Fruit fly (Drosophila melanogaster) whole organism, wandering third instar larva: ENCODE data around the gene CG42571.

ENCODE experiments used
- Abd-B ChIP-seq: fragments of >200 bp; optimal IDR thresholded peaks from 2 replicates; lab custom pipeline; 2017; ENCODE audit warnings: missing biosample characterization, missing genetic modification characterization
- CG32264 ChIP-seq: fragments of 200-800 bp; sonication (Bioruptor generic); optimal IDR thresholded peaks from 2 replicates; lab custom pipeline; 2016; ENCODE audit warnings: missing biosample characterization, missing genetic modification characterization
- CG9705 ChIP-seq: fragments of 200-800 bp; sonication (Bioruptor generic); optimal IDR thresholded peaks from 2 replicates; lab custom pipeline; 2018; ENCODE audit warnings: missing biosample characterization, mild to moderate bottlenecking, missing genetic modification characterization
- CrebA ChIP-seq: fragments of 200-800 bp; sonication (Bioruptor generic); optimal IDR thresholded peaks from 2 replicates; lab custom pipeline; 2016; ENCODE audit warnings: missing biosample characterization, mild to moderate bottlenecking, missing genetic modification characterization, borderline replicate concordance
- Dfd ChIP-seq: fragments of >200 bp; optimal IDR thresholded peaks from 2 replicates; lab custom pipeline; 2017; ENCODE audit warnings: missing biosample characterization, missing genetic modification characterization
- Dif ChIP-seq: fragments of 200-275, 200-300 bp; sonication (Bioruptor generic); optimal IDR thresholded peaks from 2 replicates; lab custom pipeline; 2018; ENCODE audit warnings: missing biosample characterization, missing genetic modification characterization; ENCODE audit not compliant: partially characterized antibody
- GATAd ChIP-seq: sonication (Bioruptor generic); optimal IDR thresholded peaks from 2 replicates; lab custom pipeline; 2016; ENCODE audit warnings: missing biosample characterization, missing genetic modification characterization
- HLH106 ChIP-seq: fragments of 200-800 bp; optimal IDR thresholded peaks from 3 replicates; lab custom pipeline; 2019; ENCODE audit warnings: missing biosample characterization, mild to moderate bottlenecking, missing genetic modification characterization, moderate library complexity
- Hnf4 ChIP-seq: fragments of 200-800 bp; sonication (Bioruptor generic); optimal IDR thresholded peaks from 2 replicates; lab custom pipeline; 2016; ENCODE audit warnings: missing biosample characterization, mild to moderate bottlenecking, missing genetic modification characterization
- Hr78 ChIP-seq: fragments of >200 bp; optimal IDR thresholded peaks from 2 replicates; lab custom pipeline; 2017; ENCODE audit warnings: missing biosample characterization, missing genetic modification characterization
- Hr83 ChIP-seq: fragments of 200-300 bp; sonication (Bioruptor generic); optimal IDR thresholded peaks from 2 replicates; lab custom pipeline; 2016; ENCODE audit warnings: missing biosample characterization, mild to moderate bottlenecking, missing genetic modification characterization, moderate library complexity; ENCODE audit not compliant: poor library complexity, severe bottlenecking
- Jra ChIP-seq: sonication (Bioruptor generic); optimal IDR thresholded peaks from 2 replicates; lab custom pipeline; 2016; ENCODE audit warnings: missing biosample characterization, missing genetic modification characterization
- Mio ChIP-seq: sonication (Bioruptor generic); optimal IDR thresholded peaks from 2 replicates; lab custom pipeline; 2016; ENCODE audit warnings: missing biosample characterization, missing genetic modification characterization
- Myc ChIP-seq: fragments of >200 bp; optimal IDR thresholded peaks from 2 replicates; lab custom pipeline; 2017
- N ChIP-seq: fragments of >200 bp; optimal IDR thresholded peaks from 2 replicates; lab custom pipeline; 2018; ENCODE audit warnings: missing biosample characterization, missing external identifiers, missing genetic modification characterization
- OdsH ChIP-seq: fragments of 200-800 bp; sonication (Bioruptor generic); optimal IDR thresholded peaks from 2 replicates; lab custom pipeline; 2016; ENCODE audit warnings: missing biosample characterization, mild to moderate bottlenecking, missing genetic modification characterization
- Rel ChIP-seq, 2 experiments: fragments of 200-800 bp; sonication (Bioruptor generic) in 1 of 2; optimal IDR thresholded peaks; 2 replicates in 1 of 2; 3 replicates in 1 of 2; lab custom pipeline; 2016 to 2019; ENCODE audit warnings: mild to moderate bottlenecking in 2 of 2, missing biosample characterization in 2 of 2, missing genetic modification characterization in 2 of 2, moderate library complexity in 1 of 2
- Sp1 ChIP-seq: fragments of 200-800 bp; sonication (Bioruptor generic); optimal IDR thresholded peaks from 3 replicates; lab custom pipeline; 2019; ENCODE audit warnings: missing biosample characterization, mild to moderate bottlenecking, missing genetic modification characterization, moderate library complexity
- Vsx2 ChIP-seq: fragments of 200-300, 225-300 bp; sonication (Bioruptor generic); optimal IDR thresholded peaks from 2 replicates; lab custom pipeline; 2018; ENCODE audit warnings: missing biosample characterization, missing genetic modification characterization; ENCODE audit not compliant: partially characterized antibody
- br ChIP-seq: fragments of 200-800 bp; sonication (Bioruptor generic); optimal IDR thresholded peaks from 2 replicates; lab custom pipeline; 2016; ENCODE audit warnings: missing biosample characterization, missing genetic modification characterization
- brk ChIP-seq: fragments of 200-800 bp; sonication (Bioruptor generic); optimal IDR thresholded peaks from 2 replicates; lab custom pipeline; 2016; ENCODE audit warnings: missing biosample characterization, mild to moderate bottlenecking, missing genetic modification characterization
- dl ChIP-seq, 2 experiments: fragments of 175-275, 200-275 bp in 1 of 2; fragments of 200-275 bp in 1 of 2; sonication (Bioruptor generic); optimal IDR thresholded peaks; lab custom pipeline; 2018; ENCODE audit warnings: mild to moderate bottlenecking in 2 of 2, missing biosample characterization in 2 of 2, missing genetic modification characterization in 2 of 2, moderate library complexity in 2 of 2; ENCODE audit not compliant: partially characterized antibody in 2 of 2, insufficient read depth in 1 of 2
- dmrt93B ChIP-seq: fragments of 200-800 bp; sonication (Bioruptor generic); optimal IDR thresholded peaks from 2 replicates; lab custom pipeline; 2018; ENCODE audit warnings: missing biosample characterization, mild to moderate bottlenecking, missing genetic modification characterization
- dsf ChIP-seq: sonication (Bioruptor generic); optimal IDR thresholded peaks from 2 replicates; lab custom pipeline; 2016; ENCODE audit warnings: missing biosample characterization, missing genetic modification characterization, borderline replicate concordance
- ey ChIP-seq: fragments of 200-800 bp; sonication (Bioruptor generic); optimal IDR thresholded peaks from 2 replicates; lab custom pipeline; 2016; ENCODE audit warnings: missing biosample characterization, missing genetic modification characterization
- foxo ChIP-seq, 2 experiments: fragments of 200-800 bp; sonication (Bioruptor generic); optimal IDR thresholded peaks; 2 replicates in 1 of 2; 3 replicates in 1 of 2; lab custom pipeline; 2016 to 2017; ENCODE audit warnings: missing biosample characterization in 2 of 2, missing genetic modification characterization in 2 of 2
- fru ChIP-seq: fragments of 200-800 bp; sonication (Bioruptor generic); optimal IDR thresholded peaks from 3 replicates; lab custom pipeline; 2016; ENCODE audit warnings: missing biosample characterization, mild to moderate bottlenecking, missing genetic modification characterization
- h ChIP-seq: fragments of 200-800 bp; sonication (Bioruptor generic); optimal IDR thresholded peaks from 3 replicates; lab custom pipeline; 2016; ENCODE audit warnings: missing biosample characterization, mild to moderate bottlenecking, missing genetic modification characterization
- jim ChIP-seq: fragments of 175-275, 200-325 bp; sonication (Bioruptor generic); optimal IDR thresholded peaks from 2 replicates; lab custom pipeline; 2016; ENCODE audit warnings: missing biosample characterization, mild to moderate bottlenecking, missing genetic modification characterization
- lola ChIP-seq: fragments of >200 bp; optimal IDR thresholded peaks from 2 replicates; lab custom pipeline; 2017; ENCODE audit warnings: missing biosample characterization, missing genetic modification characterization
- pan ChIP-seq: fragments of >200 bp; optimal IDR thresholded peaks from 2 replicates; lab custom pipeline; 2017
- psq ChIP-seq: fragments of 200-800 bp; sonication (Bioruptor generic); optimal IDR thresholded peaks from 3 replicates; lab custom pipeline; 2017; ENCODE audit warnings: missing biosample characterization, mild to moderate bottlenecking, missing genetic modification characterization, moderate library complexity
- rgr ChIP-seq: fragments of 200-800 bp; sonication (Bioruptor generic); optimal IDR thresholded peaks from 3 replicates; lab custom pipeline; 2016; ENCODE audit warnings: missing biosample characterization, mild to moderate bottlenecking, missing genetic modification characterization
- sage ChIP-seq: fragments of 200-800 bp; sonication (Bioruptor generic); optimal IDR thresholded peaks from 2 replicates; lab custom pipeline; 2016; ENCODE audit warnings: missing biosample characterization, mild to moderate bottlenecking, missing genetic modification characterization
- sv ChIP-seq: fragments of 200-800 bp; sonication (Bioruptor generic); optimal IDR thresholded peaks from 3 replicates; lab custom pipeline; 2016; ENCODE audit warnings: missing biosample characterization, missing genetic modification characterization
- tai ChIP-seq: sonication (Bioruptor generic); optimal IDR thresholded peaks from 2 replicates; lab custom pipeline; 2016; ENCODE audit warnings: missing biosample characterization, missing genetic modification characterization
- usp ChIP-seq: fragments of >200 bp; optimal IDR thresholded peaks from 2 replicates; lab custom pipeline; 2017; ENCODE audit warnings: missing biosample characterization, missing genetic modification characterization
- woc ChIP-seq: sonication (Bioruptor generic); optimal IDR thresholded peaks from 2 replicates; lab custom pipeline; 2016; ENCODE audit warnings: missing biosample characterization, mild to moderate bottlenecking, missing genetic modification characterization

The CG42571 gene

dm6 chr3L:15697916-15698315 lies 18.3 kb upstream of the CG42571 start:
- TF ChIP-seq dmrt93B (no peak), usp (no peak), Jra (no peak), Dfd (peak; percentile 94)
- TF ChIP-seq, all 38 proteins: peak for 1

- no peak for TF ChIP-seq CrebA (GFP tag; lab: Kevin White, UChicago)
- TF ChIP-seq dl (GFP tag; optimal IDR thresholded peaks at IDR 0.05; lab: Kevin White, UChicago; ENCODE audit: insufficient read depth in 1 of 2, partially characterized antibody in 2 of 2), result peak; percentile 68 to 69
- TF ChIP-seq Dif (GFP tag; lab: Kevin White, UChicago), result peak; percentile 69
- no peak for TF ChIP-seq fru (GFP tag; lab: Kevin White, UChicago)
- no peak for TF ChIP-seq rgr (GFP tag; lab: Kevin White, UChicago)
- peak; percentile 39 for TF ChIP-seq Vsx2 (GFP tag; lab: Kevin White, UChicago)
- no peak for TF ChIP-seq psq (GFP tag; lab: Kevin White, UChicago)
- TF ChIP-seq usp, result no peak
- no peak for TF ChIP-seq Myc
- peak; percentile 51 for TF ChIP-seq h (GFP tag; lab: Kevin White, UChicago)
- peak; percentile 36 for TF ChIP-seq Hr83 (GFP tag; lab: Kevin White, UChicago)
- peak; percentile 6 for TF ChIP-seq Hnf4
Measured at dm6 chr3L:15699626-15700337, 16.5 kb upstream of the CG42571 start, which contains the start of gene comm2. TSS of gene comm2 (minus strand) at chr3L:15699850.

dm6 chr3L:15700338-15700966 lies 15.8 kb upstream of the CG42571 start:
- peak; percentile 67 for TF ChIP-seq ey (GFP tag; lab: Kevin White, UChicago)
- TF ChIP-seq Dif (GFP tag; lab: Kevin White, UChicago), result no peak
- peak; percentile 75 for TF ChIP-seq woc (GFP tag; lab: Kevin White, UChicago)
- no peak for TF ChIP-seq GATAd (GFP tag; lab: Kevin White, UChicago)
- TF ChIP-seq fru (GFP tag; lab: Kevin White, UChicago), result peak; percentile 80
- TF ChIP-seq usp, result no peak
- no peak for TF ChIP-seq Myc
- peak; percentile 53 for TF ChIP-seq Jra
- no peak for TF ChIP-seq Mio
- TF ChIP-seq tai (GFP tag; lab: Kevin White, UChicago), result peak; percentile 45
- no peak for TF ChIP-seq Dfd
- TF ChIP-seq OdsH (GFP tag; lab: Kevin White, UChicago), result peak; percentile 79
- TF ChIP-seq CG9705 (GFP tag; lab: Kevin White, UChicago), result no peak
- no peak for TF ChIP-seq dl (GFP tag; optimal IDR thresholded peaks at IDR 0.05; lab: Kevin White, UChicago; ENCODE audit: insufficient read depth in 1 of 2, partially characterized antibody in 2 of 2)
- no peak for TF ChIP-seq pan (lab: Kevin White, UChicago)
- TF ChIP-seq CG32264 (GFP tag; lab: Kevin White, UChicago), result no peak
- TF ChIP-seq br (GFP tag; lab: Kevin White, UChicago), result peak; percentile 43
- TF ChIP-seq Hr83 (GFP tag; lab: Kevin White, UChicago), result no peak
- no peak for TF ChIP-seq Vsx2 (GFP tag; lab: Kevin White, UChicago)
- TF ChIP-seq psq (GFP tag; lab: Kevin White, UChicago), result peak; percentile 80
- no peak for TF ChIP-seq jim (GFP tag; lab: Kevin White, UChicago)
- TF ChIP-seq Rel (GFP tag; optimal IDR thresholded peaks at IDR 0.05; lab: Kevin White, UChicago), result no peak
- no peak for TF ChIP-seq Rel (tag; optimal IDR thresholded peaks at IDR 0.05; lab: Kevin White, UChicago)
- TF ChIP-seq HLH106 (tag; lab: Kevin White, UChicago), result peak; percentile 83
- peak; percentile 37 for TF ChIP-seq dsf (GFP tag; lab: Kevin White, UChicago)
- peak; percentile 38 for TF ChIP-seq Hnf4
- TF ChIP-seq dmrt93B, result peak; percentile 67
- no peak for TF ChIP-seq CrebA (GFP tag; lab: Kevin White, UChicago)
- peak; percentile 72 for TF ChIP-seq h (GFP tag; lab: Kevin White, UChicago)
- TF ChIP-seq Hr78, result no peak
- no peak for TF ChIP-seq Abd-B (GFP tag; lab: Kevin White, UChicago)
- no peak for TF ChIP-seq brk
- no peak for TF ChIP-seq lola
- peak; percentile 89 for TF ChIP-seq Sp1 (GFP tag; lab: Kevin White, UChicago)
- TF ChIP-seq rgr (GFP tag; lab: Kevin White, UChicago), result peak; percentile 77
- TF ChIP-seq sv (GFP tag; lab: Kevin White, UChicago), result peak; percentile 2
- TF ChIP-seq N, result no peak
- TF ChIP-seq sage (GFP tag; lab: Kevin White, UChicago), result no peak
- TF ChIP-seq foxo (GFP tag; optimal IDR thresholded peaks at IDR 0.05; lab: Kevin White, UChicago), result peak in 1 of 2 experiments; percentile 82
